Worm (Caenorhabditis elegans): ENCODE results near the gene Y32F6A.4.

Gene Y32F6A.4

ce11 chrV:10432607-10433006 lies 1.3 kb downstream of the Y32F6A.4 start:
- no peak for TF ChIP-seq elt-3 (tag; optimal IDR thresholded peaks at IDR 0.05)
- no peak for TF ChIP-seq nhr-2 (tag; optimal IDR thresholded peaks at IDR 0.05)
- TF ChIP-seq nhr-12 (tag; optimal IDR thresholded peaks at IDR 0.05) = no peak
- no peak for TF ChIP-seq bed-3 (GFP tag; optimal IDR thresholded peaks at IDR 0.05)
- no peak for TF ChIP-seq sptf-1 (tag; optimal IDR thresholded peaks at IDR 0.05)
- TF ChIP-seq nhr-76 (tag; optimal IDR thresholded peaks at IDR 0.05) = no peak
- TF ChIP-seq nhr-28 (tag; optimal IDR thresholded peaks at IDR 0.05) = no peak
- no peak for TF ChIP-seq ceh-83 (GFP tag; optimal IDR thresholded peaks at IDR 0.05)
- TF ChIP-seq elt-1 (tag; optimal IDR thresholded peaks at IDR 0.05; ENCODE audit: borderline replicate concordance, insufficient read depth) = no peak
- TF ChIP-seq M03D4.4 (tag; optimal IDR thresholded peaks at IDR 0.05) = no peak
- TF ChIP-seq mls-2 (tag; optimal IDR thresholded peaks at IDR 0.05) = no peak
- no peak for TF ChIP-seq lin-13 (tag; optimal IDR thresholded peaks at IDR 0.05)

ce11 chrV:10428608-10429007 lies 5.3 kb downstream of the Y32F6A.4 start, which contains the start of gene tag-314:
TSS of gene tag-314 (minus strand) at chrV:10428708.
- TF ChIP-seq nhr-76 (tag; optimal IDR thresholded peaks at IDR 0.05) = no peak
- TF ChIP-seq zip-8 (tag; optimal IDR thresholded peaks at IDR 0.05) = no peak
- TF ChIP-seq M03D4.4 (tag; optimal IDR thresholded peaks at IDR 0.05) = no peak
- no peak for TF ChIP-seq elt-3 (tag; optimal IDR thresholded peaks at IDR 0.05)
- no peak for TF ChIP-seq hlh-1 (tag; optimal IDR thresholded peaks at IDR 0.05)
- TF ChIP-seq nhr-12 (tag; optimal IDR thresholded peaks at IDR 0.05) = no peak
- TF ChIP-seq mls-2 (tag; optimal IDR thresholded peaks at IDR 0.05) = no peak
- no peak for TF ChIP-seq sem-2 (GFP tag; optimal IDR thresholded peaks at IDR 0.05)
- no peak for TF ChIP-seq bed-3 (GFP tag; optimal IDR thresholded peaks at IDR 0.05)
- TF ChIP-seq snpc-4 (tag; optimal IDR thresholded peaks at IDR 0.05) = no peak
- TF ChIP-seq ztf-11 (tag; optimal IDR thresholded peaks at IDR 0.05) = no peak

- TF ChIP-seq lsy-2 (tag; optimal IDR thresholded peaks at IDR 0.05) = no peak
- TF ChIP-seq ceh-39 (tag; optimal IDR thresholded peaks at IDR 0.05) = no peak
- no peak for TF ChIP-seq pha-4 (tag; optimal IDR thresholded peaks at IDR 0.05)
- TF ChIP-seq M03D4.4 (tag; optimal IDR thresholded peaks at IDR 0.05) = no peak
- no peak for TF ChIP-seq elt-1 (tag; optimal IDR thresholded peaks at IDR 0.05; ENCODE audit: borderline replicate concordance, insufficient read depth)
- TF ChIP-seq nhr-28 (tag; optimal IDR thresholded peaks at IDR 0.05) = no peak
- TF ChIP-seq unc-62 (GFP tag; optimal IDR thresholded peaks at IDR 0.05) = no peak
- TF ChIP-seq zip-8 (tag; optimal IDR thresholded peaks at IDR 0.05) = no peak
- no peak for TF ChIP-seq tbx-8 (GFP tag; optimal IDR thresholded peaks at IDR 0.05)
- TF ChIP-seq hlh-1 (tag; optimal IDR thresholded peaks at IDR 0.05) = no peak
- TF ChIP-seq drap-1 (GFP tag; optimal IDR thresholded peaks at IDR 0.05) = no peak
- TF ChIP-seq unc-120 (tag; optimal IDR thresholded peaks at IDR 0.05; ENCODE audit: poor library complexity, severe bottlenecking) = no peak
- no peak for TF ChIP-seq sem-2 (GFP tag; optimal IDR thresholded peaks at IDR 0.05)
- no peak for TF ChIP-seq ces-1 (GFP tag; optimal IDR thresholded peaks at IDR 0.05)
- no peak for TF ChIP-seq ztf-11 (tag; optimal IDR thresholded peaks at IDR 0.05)
- no peak for TF ChIP-seq nhr-2 (tag; optimal IDR thresholded peaks at IDR 0.05)
- no peak for TF ChIP-seq mab-5 (tag; optimal IDR thresholded peaks at IDR 0.05)
Observed at ce11 chrV:10426253-10426652, 7.6 kb downstream of the Y32F6A.4 start, which contains the start of gene apc-10. TSS of gene apc-10 (minus strand) at chrV:10426353.

- TF ChIP-seq cnd-1 (tag; optimal IDR thresholded peaks at IDR 0.05) (no peak), sptf-1 (tag; optimal IDR thresholded peaks at IDR 0.05) (no peak), elt-3 (tag; optimal IDR thresholded peaks at IDR 0.05) (no peak), blmp-1 (tag; optimal IDR thresholded peaks at IDR 0.05) (no peak), unc-39 (tag; optimal IDR thresholded peaks at IDR 0.05) (no peak), tbx-8 (GFP tag; optimal IDR thresholded peaks at IDR 0.05) (no peak), lsy-2 (tag; optimal IDR thresholded peaks at IDR 0.05) (no peak), sem-2 (GFP tag; optimal IDR thresholded peaks at IDR 0.05) (no peak), snpc-4 (tag; optimal IDR thresholded peaks at IDR 0.05) (no peak), lin-32 (GFP tag; optimal IDR thresholded peaks at IDR 0.05) (no peak), nhr-76 (tag; optimal IDR thresholded peaks at IDR 0.05) (no peak), nhr-2 (tag; optimal IDR thresholded peaks at IDR 0.05) (no peak), unc-120 (tag; optimal IDR thresholded peaks at IDR 0.05; ENCODE audit: poor library complexity, severe bottlenecking) (no peak), nhr-28 (tag; optimal IDR thresholded peaks at IDR 0.05) (no peak), hlh-1 (tag; optimal IDR thresholded peaks at IDR 0.05) (no peak), unc-62 (GFP tag; optimal IDR thresholded peaks at IDR 0.05) (no peak), M03D4.4 (tag; optimal IDR thresholded peaks at IDR 0.05) (no peak), ztf-11 (tag; optimal IDR thresholded peaks at IDR 0.05) (no peak), nhr-237 (tag; optimal IDR thresholded peaks at IDR 0.05) (no peak)
Observed at ce11 chrV:10425098-10425497, 8.8 kb downstream of the Y32F6A.4 start, which contains the start of gene col-12. TSS of gene col-12 (minus strand) at chrV:10425198.

ce11 chrV:10423511-10423910 lies 10.4 kb downstream of the Y32F6A.4 start:
- TF ChIP-seq elt-1 (tag; optimal IDR thresholded peaks at IDR 0.05; ENCODE audit: borderline replicate concordance, insufficient read depth) (no peak), nhr-2 (tag; optimal IDR thresholded peaks at IDR 0.05) (no peak), ham-2 (GFP tag; optimal IDR thresholded peaks at IDR 0.05) (no peak), pha-4 (tag; optimal IDR thresholded peaks at IDR 0.05) (no peak), lin-13 (tag; optimal IDR thresholded peaks at IDR 0.05) (no peak), bed-3 (GFP tag; optimal IDR thresholded peaks at IDR 0.05) (no peak), unc-39 (tag; optimal IDR thresholded peaks at IDR 0.05) (no peak), M03D4.4 (tag; optimal IDR thresholded peaks at IDR 0.05) (no peak), blmp-1 (tag; optimal IDR thresholded peaks at IDR 0.05) (no peak), unc-62 (GFP tag; optimal IDR thresholded peaks at IDR 0.05) (no peak), snpc-4 (tag; optimal IDR thresholded peaks at IDR 0.05) (no peak), drap-1 (GFP tag; optimal IDR thresholded peaks at IDR 0.05) (no peak), nhr-12 (tag; optimal IDR thresholded peaks at IDR 0.05) (no peak), nhr-76 (tag; optimal IDR thresholded peaks at IDR 0.05) (no peak), ceh-39 (tag; optimal IDR thresholded peaks at IDR 0.05) (no peak), mep-1 (tag; optimal IDR thresholded peaks at IDR 0.05) (no peak), tbx-8 (GFP tag; optimal IDR thresholded peaks at IDR 0.05) (no peak), nhr-237 (tag; optimal IDR thresholded peaks at IDR 0.05) (no peak), lsy-2 (tag; optimal IDR thresholded peaks at IDR 0.05) (no peak), mab-5 (tag; optimal IDR thresholded peaks at IDR 0.05) (no peak)

All from whole organism, mixed stage, embryonic.